Worm (Caenorhabditis elegans): ENCODE measurements around the gene F47D12.6.

DNA sequence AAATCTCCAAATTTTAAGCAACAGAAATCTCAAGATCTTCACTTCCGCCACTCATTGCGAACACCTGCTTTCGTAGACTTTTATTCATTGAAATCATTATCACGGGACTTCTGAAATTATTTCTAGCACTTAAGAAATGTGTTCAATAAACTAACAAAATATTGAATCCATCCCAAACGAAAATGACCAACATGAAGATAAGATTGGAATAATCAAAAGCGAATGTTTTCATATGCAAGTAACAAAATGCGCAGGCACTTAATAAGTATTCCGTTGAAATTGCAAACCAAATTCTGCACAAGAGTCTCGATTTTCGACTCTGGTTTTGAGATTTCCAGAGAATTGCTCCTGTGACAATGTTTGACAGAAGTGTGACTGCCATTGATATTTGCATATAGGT, 22.6 kb downstream of the F47D12.6 start, which contains the start of gene srg-5:
- no peak for TF ChIP-seq nhr-28 (tag; optimal IDR thresholded peaks at IDR 0.05)
- no peak for TF ChIP-seq unc-62 (GFP tag; optimal IDR thresholded peaks at IDR 0.05)
- no peak for TF ChIP-seq unc-39 (tag; optimal IDR thresholded peaks at IDR 0.05)
- TF ChIP-seq nhr-76 (tag; optimal IDR thresholded peaks at IDR 0.05), result no peak
- TF ChIP-seq snpc-4 (tag; optimal IDR thresholded peaks at IDR 0.05), result no peak
